Fruit fly (Drosophila melanogaster): ENCODE measurements around the gene Grip.

dm6 chrX:5981410-5981809 is 15.3 kb downstream of the Grip start:
- TF ChIP-seq bigmax (GFP tag; optimal IDR thresholded peaks at IDR 0.05) = no peak
- no peak for TF ChIP-seq CG4424 (GFP tag; optimal IDR thresholded peaks at IDR 0.05)
- TF ChIP-seq phol (tag; optimal IDR thresholded peaks at IDR 0.05) = no peak
- TF ChIP-seq CG12236 (GFP tag; optimal IDR thresholded peaks at IDR 0.05) = no peak
- TF ChIP-seq Xrp1 (GFP tag; IDR thresholded peaks at IDR 0.05) = no peak
- no peak for TF ChIP-seq CG9876 (GFP tag; optimal IDR thresholded peaks at IDR 0.05)
- no peak for TF ChIP-seq CG13287 (GFP tag; IDR thresholded peaks at IDR 0.05; ENCODE audit: partially characterized antibody)
- TF ChIP-seq lov (optimal IDR thresholded peaks at IDR 0.05) = no peak
- TF ChIP-seq lov (GFP tag; IDR thresholded peaks at IDR 0.05) = no peak
- no peak for TF ChIP-seq CG1603 (tag; optimal IDR thresholded peaks at IDR 0.05)
- TF ChIP-seq Lim3 (GFP tag; IDR thresholded peaks at IDR 0.05) = no peak
- TF ChIP-seq CG4707 (GFP tag; optimal IDR thresholded peaks at IDR 0.05) = no peak
- TF ChIP-seq chm (GFP tag; IDR thresholded peaks at IDR 0.05) = no peak
- no peak for TF ChIP-seq C15 (GFP tag; IDR thresholded peaks at IDR 0.05)
- TF ChIP-seq CG3847 (GFP tag; IDR thresholded peaks at IDR 0.05) = no peak
